Worm (Caenorhabditis elegans) whole organism, L4 larva: Measurements from ENCODE around the gene rfc-4.

Experiments used
- ZK546.5 ChIP-seq, 2 experiments: sonication (generic microtip); optimal IDR thresholded peaks; 2 replicates each; lab custom pipeline; 2017; ENCODE audit warnings: missing biosample characterization in 2 of 2, missing genetic modification characterization in 2 of 2
- aha-1 ChIP-seq: fragments of 150-350 bp; peaks from one replicate; lab custom pipeline; 2014; ENCODE audit warnings: missing biosample characterization, missing genetic modification characterization
- dve-1 ChIP-seq: sonication (generic microtip); optimal IDR thresholded peaks from 2 replicates; lab custom pipeline; 2017; ENCODE audit warnings: antibody characterized with exemption, mild to moderate bottlenecking, missing genetic modification characterization, missing compliant biosample characterization; ENCODE audit not compliant: insufficient read depth
- egl-27 ChIP-seq: sonication (generic microtip); optimal IDR thresholded peaks from 3 replicates; lab custom pipeline; 2017; ENCODE audit warnings: missing biosample characterization, missing genetic modification reagents, missing genetic modification characterization
- lin-13 ChIP-seq: fragments of 150-350 bp; optimal IDR thresholded peaks from 2 replicates; lab custom pipeline; 2014; ENCODE audit warnings: missing biosample characterization, missing genetic modification reagents, missing genetic modification characterization
- lin-39 ChIP-seq: fragments of 150-350 bp; optimal IDR thresholded peaks from 2 replicates; lab custom pipeline; 2014; ENCODE audit warnings: missing biosample characterization, missing genetic modification reagents, missing genetic modification characterization
- lir-3 ChIP-seq: sonication (generic microtip); optimal IDR thresholded peaks from 2 replicates; lab custom pipeline; 2016; ENCODE audit warnings: mild to moderate bottlenecking, missing genetic modification characterization, missing compliant biosample characterization
- nhr-102 ChIP-seq: sonication (generic microtip); optimal IDR thresholded peaks from 2 replicates; lab custom pipeline; 2016; ENCODE audit warnings: mild to moderate bottlenecking, missing genetic modification characterization, moderate library complexity, missing compliant biosample characterization
- nhr-76 ChIP-seq: fragments of 150-350 bp; optimal IDR thresholded peaks from 2 replicates; lab custom pipeline; 2014; ENCODE audit warnings: missing biosample characterization, missing genetic modification characterization
- nhr-77 ChIP-seq: fragments of 150-350 bp; optimal IDR thresholded peaks from 2 replicates; lab custom pipeline; 2014; ENCODE audit warnings: missing biosample characterization, missing genetic modification characterization
- unc-62 ChIP-seq, 3 experiments: fragments of 150-350 bp in 1 of 3; sonication (generic microtip); optimal IDR thresholded peaks in 2 of 3; peaks in 1 of 3; 1 replicate in 1 of 3; 2 replicates in 2 of 3; lab custom pipeline; 2014 to 2017; ENCODE audit warnings: missing biosample characterization in 3 of 3, missing genetic modification characterization in 3 of 3, missing genetic modification reagents in 3 of 3, missing genotype in 1 of 3
- zip-2 ChIP-seq: fragments of 150-350 bp; optimal IDR thresholded peaks from 2 replicates; lab custom pipeline; 2014; ENCODE audit warnings: missing biosample characterization, missing genetic modification characterization

- TF ChIP-seq lir-3 (tag; lab: Kevin White, UChicago) (no peak), nhr-77 (tag; lab: Kevin White, UChicago) (no peak), nhr-102 (tag; lab: Kevin White, UChicago) (no peak), dve-1 (tag; lab: Kevin White, UChicago) (no peak), egl-27 (tag; lab: Kevin White, UChicago) (no peak), lin-13 (GFP tag; lab: Kevin White, UChicago) (no peak), aha-1 (peak; percentile 35), zip-2 (tag; lab: Kevin White, UChicago) (no peak), nhr-76 (tag; lab: Kevin White, UChicago) (no peak), unc-62 (GFP tag; optimal IDR thresholded peaks at IDR 0.05 in 1 of 2; lab: Kevin White, UChicago) (peak in 1 of 2 experiments; percentile 100), unc-62 (tag; optimal IDR thresholded peaks at IDR 0.05; lab: Kevin White, UChicago) (no peak), ZK546.5 (tag; optimal IDR thresholded peaks at IDR 0.05; lab: Kevin White, UChicago) (no peak), lin-39 (no peak)
Observed at ce11 chrIII:6978875-6979274, 6.8 kb downstream of the rfc-4 start.
